Worm (Caenorhabditis elegans) whole organism, L1 larva: ENCODE measurements around the gene C16C10.13.

Experiments
- C04F5.9 ChIP-seq: sonication (generic microtip); optimal IDR thresholded peaks from 2 replicates; lab custom pipeline; 2016; ENCODE audit warnings: missing genetic modification characterization, missing compliant biosample characterization
- C16A3.4 ChIP-seq: fragments of 150-350 bp; optimal IDR thresholded peaks from 2 replicates; lab custom pipeline; 2014; ENCODE audit warnings: missing biosample characterization, missing genetic modification characterization
- C34B4.2 ChIP-seq: sonication (generic microtip); optimal IDR thresholded peaks from 2 replicates; lab custom pipeline; 2017; ENCODE audit warnings: mild to moderate bottlenecking, missing genetic modification characterization, missing compliant biosample characterization
- F16B12.6 ChIP-seq: fragments of 150-350 bp; optimal IDR thresholded peaks from 2 replicates; lab custom pipeline; 2014; ENCODE audit warnings: missing biosample characterization, missing genetic modification characterization
- aha-1 ChIP-seq: fragments of 150-350 bp; optimal IDR thresholded peaks from 2 replicates; lab custom pipeline; 2014; ENCODE audit warnings: missing biosample characterization, missing genetic modification characterization
- aly-2 ChIP-seq: fragments of 150-350 bp; optimal IDR thresholded peaks from 2 replicates; lab custom pipeline; 2014; ENCODE audit warnings: missing biosample characterization, missing genetic modification characterization
- ceh-63 ChIP-seq: fragments of 200-800 bp; sonication (Bioruptor generic); optimal IDR thresholded peaks from 2 replicates; lab custom pipeline; 2018; ENCODE audit warnings: mild to moderate bottlenecking, missing genetic modification characterization, missing compliant biosample characterization
- ceh-8 ChIP-seq: fragments of 200-800 bp; sonication (Bioruptor generic); optimal IDR thresholded peaks from 2 replicates; lab custom pipeline; 2018; ENCODE audit warnings: mild to moderate bottlenecking, missing genetic modification characterization, moderate library complexity, missing compliant biosample characterization
- ceh-82 ChIP-seq, 3 experiments: fragments of 150-350 bp in 1 of 3; sonication (generic microtip) in 2 of 3; optimal IDR thresholded peaks; 2 replicates each; lab custom pipeline; 2014 to 2017; ENCODE audit warnings: missing biosample characterization in 3 of 3, missing genetic modification characterization in 3 of 3
- ceh-90 ChIP-seq: sonication (generic microtip); optimal IDR thresholded peaks from 2 replicates; lab custom pipeline; 2016; ENCODE audit warnings: missing genetic modification characterization, missing compliant biosample characterization
- ces-1 ChIP-seq: fragments of 150-350 bp; optimal IDR thresholded peaks from 2 replicates; lab custom pipeline; 2014; ENCODE audit warnings: missing biosample characterization, missing genetic modification reagents, missing genetic modification characterization
- dpl-1 ChIP-seq, 3 experiments: fragments of 150-350 bp in 2 of 3; sonication (generic microtip) in 1 of 3; optimal IDR thresholded peaks; 2 replicates each; lab custom pipeline; 2014 to 2017; ENCODE audit warnings: missing biosample characterization in 3 of 3, missing genetic modification characterization in 3 of 3, missing genetic modification reagents in 3 of 3
- dsc-1 ChIP-seq: sonication (generic microtip); optimal IDR thresholded peaks from 2 replicates; lab custom pipeline; 2016; ENCODE audit warnings: mild to moderate bottlenecking, missing genetic modification characterization, missing compliant biosample characterization
- efl-3 ChIP-seq: fragments of 200-800 bp; sonication (Bioruptor generic); optimal IDR thresholded peaks from 2 replicates; lab custom pipeline; 2018; ENCODE audit warnings: mild to moderate bottlenecking, missing genetic modification characterization, missing compliant biosample characterization
- egl-13 ChIP-seq: sonication (generic microtip); optimal IDR thresholded peaks from 2 replicates; lab custom pipeline; 2016; ENCODE audit warnings: missing genotype, missing genetic modification reagents, missing genetic modification characterization, missing compliant biosample characterization
- elt-3 ChIP-seq, 6 experiments: fragments of 150-350 bp in 1 of 6; sonication (generic microtip); optimal IDR thresholded peaks; 2 replicates each; lab custom pipeline; 2017 to 2018; ENCODE audit warnings: missing biosample characterization in 6 of 6, missing genetic modification characterization in 6 of 6, inconsistent platforms in 1 of 6
- ets-5 ChIP-seq: fragments of 200-800 bp; sonication (Bioruptor generic); IDR thresholded peaks from 2 replicates; pipeline ENCODE4 v1.3.6; 2022; ENCODE audit warnings: missing genetic modification characterization, missing compliant biosample characterization
- fkh-4 ChIP-seq: sonication (generic microtip); optimal IDR thresholded peaks from 2 replicates; lab custom pipeline; 2016; ENCODE audit warnings: missing compliant biosample characterization, missing genetic modification characterization, borderline replicate concordance
- hlh-4 ChIP-seq: sonication (generic microtip); optimal IDR thresholded peaks from 2 replicates; lab custom pipeline; 2016; ENCODE audit warnings: mild to moderate bottlenecking, missing genetic modification characterization, missing compliant biosample characterization
- hpl-2 ChIP-seq: fragments of 150-350 bp; optimal IDR thresholded peaks from 2 replicates; lab custom pipeline; 2014; ENCODE audit warnings: missing biosample characterization, missing genetic modification reagents, missing genetic modification characterization
- isw-1 ChIP-seq: fragments of 200-800 bp; sonication (Bioruptor generic); IDR thresholded peaks from 2 replicates; pipeline ENCODE4 v1.3.6; 2022; ENCODE audit warnings: missing genetic modification characterization, missing compliant biosample characterization
- jun-1 ChIP-seq: fragments of 150-350 bp; optimal IDR thresholded peaks from 2 replicates; lab custom pipeline; 2014; ENCODE audit warnings: missing biosample characterization, missing genetic modification reagents, missing genetic modification characterization
- lin-13 ChIP-seq: fragments of 150-350 bp; optimal IDR thresholded peaks from 2 replicates; lab custom pipeline; 2014; ENCODE audit warnings: missing biosample characterization, missing genetic modification reagents, missing genetic modification characterization
- lin-14 ChIP-seq: fragments of 200-800 bp; sonication (Bioruptor generic); optimal IDR thresholded peaks from 2 replicates; lab custom pipeline; 2018; ENCODE audit warnings: mild to moderate bottlenecking, missing genetic modification characterization, moderate library complexity, missing compliant biosample characterization
- lin-35 ChIP-seq, 2 experiments: fragments of 150-350 bp; optimal IDR thresholded peaks; 2 replicates each; lab custom pipeline; 2014; ENCODE audit warnings: missing biosample characterization in 2 of 2, missing genetic modification characterization in 2 of 2, missing genetic modification reagents in 2 of 2
- lsy-2 ChIP-seq, 2 experiments: fragments of 150-350 bp; optimal IDR thresholded peaks; 2 replicates each; lab custom pipeline; 2014; ENCODE audit warnings: missing biosample characterization in 2 of 2, missing genetic modification characterization in 2 of 2
- mef-2 ChIP-seq: fragments of 150-350 bp; optimal IDR thresholded peaks from 2 replicates; lab custom pipeline; 2014; ENCODE audit warnings: missing biosample characterization, missing genetic modification characterization
- nhr-12 ChIP-seq: sonication (generic microtip); optimal IDR thresholded peaks from 2 replicates; lab custom pipeline; 2017; ENCODE audit warnings: missing biosample characterization, missing genetic modification characterization
- nhr-19 ChIP-seq: fragments of 200-800 bp; sonication (Bioruptor generic); conservative IDR thresholded peaks from 2 replicates; pipeline ENCODE4 v1.3.6; 2022; ENCODE audit warnings: missing genetic modification characterization, missing compliant biosample characterization
- nhr-20 ChIP-seq: sonication (generic microtip); optimal IDR thresholded peaks from 2 replicates; lab custom pipeline; 2016; ENCODE audit warnings: mild to moderate bottlenecking, missing genetic modification characterization, missing compliant biosample characterization
- nhr-237 ChIP-seq: fragments of 150-350 bp; optimal IDR thresholded peaks from 2 replicates; lab custom pipeline; 2014; ENCODE audit warnings: missing biosample characterization, missing genetic modification characterization
- nhr-47 ChIP-seq: sonication (generic microtip); optimal IDR thresholded peaks from 2 replicates; lab custom pipeline; 2016; ENCODE audit warnings: mild to moderate bottlenecking, missing genetic modification characterization, moderate library complexity, missing compliant biosample characterization
- nhr-77 ChIP-seq: fragments of 150-350 bp; optimal IDR thresholded peaks from 2 replicates; lab custom pipeline; 2014; ENCODE audit warnings: missing biosample characterization, missing genetic modification characterization
- nhr-85 ChIP-seq: sonication (generic microtip); peaks from one replicate; lab custom pipeline; 2016; ENCODE audit warnings: missing genetic modification characterization, inconsistent platforms, missing compliant biosample characterization
- nhr-90 ChIP-seq: sonication (generic microtip); optimal IDR thresholded peaks from 2 replicates; lab custom pipeline; 2016; ENCODE audit warnings: mild to moderate bottlenecking, missing genetic modification characterization, missing compliant biosample characterization; ENCODE audit not compliant: poor library complexity
- pag-3 ChIP-seq: sonication (generic microtip); optimal IDR thresholded peaks from 2 replicates; lab custom pipeline; 2017; ENCODE audit warnings: missing genetic modification characterization, mild to moderate bottlenecking, missing compliant biosample characterization, antibody characterized with exemption, borderline replicate concordance; ENCODE audit not compliant: insufficient read depth
- pax-3 ChIP-seq: fragments of 200-800 bp; sonication (Bioruptor generic); optimal IDR thresholded peaks from 2 replicates; lab custom pipeline; 2018; ENCODE audit warnings: mild to moderate bottlenecking, missing genetic modification characterization, moderate library complexity, missing compliant biosample characterization
- pqm-1 ChIP-seq: sonication (generic microtip); optimal IDR thresholded peaks from 3 replicates; lab custom pipeline; 2017; ENCODE audit warnings: missing biosample characterization, missing genetic modification characterization
- rnt-1 ChIP-seq: sonication (generic microtip); optimal IDR thresholded peaks from 2 replicates; lab custom pipeline; 2016; ENCODE audit warnings: mild to moderate bottlenecking, missing genetic modification characterization, moderate library complexity, missing compliant biosample characterization
- skn-1 ChIP-seq: fragments of 150-350 bp; optimal IDR thresholded peaks from 2 replicates; lab custom pipeline; 2014; ENCODE audit warnings: missing biosample characterization, missing genetic modification characterization
- snpc-4 ChIP-seq: fragments of 150-350 bp; optimal IDR thresholded peaks from 2 replicates; lab custom pipeline; 2014; ENCODE audit warnings: missing biosample characterization, missing genetic modification characterization
- sup-37 ChIP-seq: fragments of 200-800 bp; sonication (Bioruptor generic); optimal IDR thresholded peaks from 2 replicates; lab custom pipeline; 2018; ENCODE audit warnings: mild to moderate bottlenecking, missing genetic modification characterization, missing compliant biosample characterization
- unc-130 ChIP-seq: fragments of 150-350 bp; optimal IDR thresholded peaks from 2 replicates; lab custom pipeline; 2017; ENCODE audit warnings: missing biosample characterization, missing genetic modification characterization, inconsistent platforms
- unc-30 ChIP-seq: sonication (generic microtip); optimal IDR thresholded peaks from 2 replicates; lab custom pipeline; 2017; ENCODE audit warnings: missing biosample characterization, missing genetic modification characterization
- unc-62 ChIP-seq: fragments of 150-350 bp; optimal IDR thresholded peaks from 2 replicates; lab custom pipeline; 2014; ENCODE audit warnings: missing biosample characterization, missing genetic modification reagents, missing genetic modification characterization
- vab-15 ChIP-seq: sonication (generic microtip); optimal IDR thresholded peaks from 2 replicates; lab custom pipeline; 2017; ENCODE audit warnings: missing genotype, mild to moderate bottlenecking, missing genetic modification characterization, missing compliant biosample characterization
- xbp-1 ChIP-seq: sonication (generic microtip); optimal IDR thresholded peaks from 2 replicates; lab custom pipeline; 2016; ENCODE audit warnings: missing genetic modification characterization, missing compliant biosample characterization
- zag-1 ChIP-seq: fragments of 150-350 bp; optimal IDR thresholded peaks from 2 replicates; lab custom pipeline; 2014; ENCODE audit warnings: missing biosample characterization, missing genetic modification characterization
- zip-4 ChIP-seq: fragments of 200-800 bp; sonication (Bioruptor generic); optimal IDR thresholded peaks from 2 replicates; lab custom pipeline; 2018; ENCODE audit warnings: mild to moderate bottlenecking, missing genetic modification characterization, moderate library complexity, missing compliant biosample characterization
- ztf-11 ChIP-seq, 2 experiments: sonication (generic microtip); optimal IDR thresholded peaks; 2 replicates each; lab custom pipeline; 2016 to 2017; ENCODE audit warnings: missing genetic modification characterization in 2 of 2, missing biosample characterization in 1 of 2, missing compliant biosample characterization in 1 of 2
- ztf-4 ChIP-seq: fragments of 150-350 bp; optimal IDR thresholded peaks from 2 replicates; lab custom pipeline; 2014; ENCODE audit warnings: missing biosample characterization, missing genetic modification characterization

The C16C10.13 gene

DNA sequence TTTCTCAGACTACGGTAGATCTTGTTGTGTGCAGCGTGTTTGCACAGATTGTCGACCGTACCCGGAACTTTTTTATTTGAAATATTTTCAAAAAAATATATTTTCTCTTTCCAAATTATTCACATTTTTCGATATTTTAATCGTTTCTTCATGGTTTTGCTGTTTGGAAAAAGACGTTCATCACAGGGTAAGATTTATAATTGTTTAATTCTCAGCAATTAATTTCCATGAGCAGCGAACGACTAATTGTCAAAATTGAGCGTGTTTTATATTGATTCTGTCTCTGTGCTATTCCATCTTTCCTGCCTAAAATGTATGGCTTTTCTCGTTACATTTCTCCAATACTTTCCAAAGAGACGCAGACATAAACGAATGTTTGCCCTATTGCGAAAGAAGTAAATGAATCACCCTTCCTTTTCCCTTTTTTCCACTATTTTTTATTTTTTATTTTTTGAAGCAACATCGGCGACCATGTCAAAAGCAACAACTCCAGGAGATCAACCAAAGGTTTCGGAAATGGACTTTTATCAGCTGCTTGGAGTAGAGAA lies 14.9 kb downstream of the C16C10.13 start, which contains the start of gene dnj-16 (continued):
- TF ChIP-seq C04F5.9 (tag; lab: Kevin White, UChicago) (no peak), egl-13 (no peak), nhr-90 (no peak), rnt-1 (tag; lab: Kevin White, UChicago) (peak; percentile 24), ces-1 (GFP tag; lab: Kevin White, UChicago) (no peak), C34B4.2 (tag; lab: Kevin White, UChicago) (no peak), C16A3.4 (tag; lab: Kevin White, UChicago) (no peak), nhr-85 (tag; lab: Kevin White, UChicago) (peak; percentile 19), ztf-11 (tag; optimal IDR thresholded peaks at IDR 0.05; lab: Kevin White, UChicago) (no peak), skn-1 (tag; lab: Kevin White, UChicago) (peak; percentile 29), nhr-19 (GFP tag; lab: Robert Waterston, UW) (no peak), pag-3 (no peak), nhr-237 (tag; lab: Kevin White, UChicago) (peak; percentile 25), snpc-4 (tag; lab: Kevin White, UChicago) (no peak), efl-3 (GFP tag; lab: Kevin White, UChicago) (no peak), ceh-90 (tag; lab: Kevin White, UChicago) (no peak), dsc-1 (tag; lab: Kevin White, UChicago) (no peak), nhr-47 (tag; lab: Kevin White, UChicago) (peak; percentile 8), lin-13 (GFP tag; lab: Kevin White, UChicago) (no peak), ceh-8 (peak; percentile 19), dpl-1 (GFP tag; optimal IDR thresholded peaks at IDR 0.05; lab: Kevin White, UChicago) (peak in 1 of 3 experiments; percentile 20), sup-37 (GFP tag; lab: Kevin White, UChicago) (no peak), nhr-77 (tag; lab: Kevin White, UChicago) (no peak), zip-4 (GFP tag; lab: Kevin White, UChicago) (peak; percentile 34), zag-1 (tag; lab: Kevin White, UChicago) (no peak), hlh-4 (tag; lab: Kevin White, UChicago) (no peak), pqm-1 (no peak), nhr-12 (tag; lab: Kevin White, UChicago) (no peak), hpl-2 (peak; percentile 43), pax-3 (tag; lab: Kevin White, UChicago) (no peak), fkh-4 (tag; lab: Kevin White, UChicago) (no peak), aly-2 (tag; lab: Kevin White, UChicago) (no peak), lin-35 (GFP tag; optimal IDR thresholded peaks at IDR 0.05; lab: Kevin White, UChicago) (peak in 1 of 2 experiments; percentile 40)

ce11 chrIII:4193659-4194103 lies 17.4 kb downstream of the C16C10.13 start, which contains the start of gene xbp-1:
Gene xbp-1, plus strand, starts transcription at chrIII:4193809.
- TF ChIP-seq mef-2 (tag; lab: Kevin White, UChicago) (no peak), nhr-237 (tag; lab: Kevin White, UChicago) (peak; percentile 85), lsy-2 (tag; optimal IDR thresholded peaks at IDR 0.05; lab: Kevin White, UChicago) (peak; percentile 80 to 93), ceh-82 (tag; optimal IDR thresholded peaks at IDR 0.05; lab: Kevin White, UChicago) (peak; percentile 86 to 94 (median 88)), efl-3 (GFP tag; lab: Kevin White, UChicago) (no peak), egl-13 (peak; percentile 68), elt-3 (tag; optimal IDR thresholded peaks at IDR 0.05; lab: Kevin White, UChicago) (peak in 4 of 6 experiments; percentile 25 to 75 (median 64)), jun-1 (tag; lab: Kevin White, UChicago) (peak; percentile 94), F16B12.6 (peak; percentile 44), dsc-1 (tag; lab: Kevin White, UChicago) (peak; percentile 54), isw-1 (GFP tag; lab: Robert Waterston, UW) (peak; percentile 79), fkh-4 (tag; lab: Kevin White, UChicago) (no peak), ceh-63 (no peak), ztf-4 (tag; lab: Kevin White, UChicago) (peak; percentile 66), vab-15 (tag; lab: Kevin White, UChicago) (peak; percentile 13), C16A3.4 (tag; lab: Kevin White, UChicago) (peak; percentile 79), unc-130 (tag; lab: Kevin White, UChicago) (no peak), aha-1 (tag; lab: Kevin White, UChicago) (no peak), unc-30 (tag; lab: Kevin White, UChicago) (no peak), unc-62 (GFP tag; lab: Kevin White, UChicago) (peak; percentile 4), nhr-77 (tag; lab: Kevin White, UChicago) (peak; percentile 84), ets-5 (GFP tag; lab: Robert Waterston, UW) (no peak), xbp-1 (tag; lab: Kevin White, UChicago) (no peak), nhr-20 (peak; percentile 84), lin-14 (GFP tag; lab: Kevin White, UChicago) (peak; percentile 97)
